Worm (Caenorhabditis elegans) whole organism, mixed stage, embryonic: ENCODE measurements around the gene F58B4.2.

Experiments
- bed-3 ChIP-seq: fragments of 200-800 bp; sonication (Bioruptor generic); optimal IDR thresholded peaks from 3 replicates; lab custom pipeline; 2018; ENCODE audit warnings: mild to moderate bottlenecking, missing genetic modification characterization, moderate library complexity, missing compliant biosample characterization
- ceh-43 ChIP-seq: fragments of 200-800 bp; sonication (Bioruptor generic); optimal IDR thresholded peaks from 2 replicates; lab custom pipeline; 2018; ENCODE audit warnings: mild to moderate bottlenecking, missing genetic modification characterization, moderate library complexity, missing compliant biosample characterization
- ceh-83 ChIP-seq: fragments of 200-800 bp; sonication (Bioruptor generic); optimal IDR thresholded peaks from 2 replicates; lab custom pipeline; 2018; ENCODE audit warnings: mild to moderate bottlenecking, missing genetic modification characterization, missing compliant biosample characterization
- elt-3 ChIP-seq: fragments of 150-350 bp; optimal IDR thresholded peaks from 2 replicates; lab custom pipeline; 2014; ENCODE audit warnings: missing biosample characterization, missing genetic modification characterization
- ham-2 ChIP-seq: fragments of 200-800 bp; sonication (Bioruptor generic); optimal IDR thresholded peaks from 2 replicates; lab custom pipeline; 2018; ENCODE audit warnings: mild to moderate bottlenecking, missing genetic modification characterization, missing compliant biosample characterization
- lsy-2 ChIP-seq: fragments of 150-350 bp; optimal IDR thresholded peaks from 2 replicates; lab custom pipeline; 2014; ENCODE audit warnings: missing biosample characterization, missing genetic modification characterization
- mep-1 ChIP-seq: fragments of 150-350 bp; optimal IDR thresholded peaks from 2 replicates; lab custom pipeline; 2017; ENCODE audit warnings: missing biosample characterization, missing genetic modification reagents, missing genetic modification characterization, inconsistent platforms
- nhr-76 ChIP-seq: sonication (generic microtip); optimal IDR thresholded peaks from 2 replicates; lab custom pipeline; 2017; ENCODE audit warnings: missing biosample characterization, missing genetic modification characterization
- pha-4 ChIP-seq: fragments of 150-350 bp; optimal IDR thresholded peaks from 2 replicates; lab custom pipeline; 2018; ENCODE audit warnings: missing biosample characterization, missing genetic modification reagents, missing genetic modification characterization
- snpc-4 ChIP-seq: fragments of 150-350 bp; optimal IDR thresholded peaks from 2 replicates; lab custom pipeline; 2014; ENCODE audit warnings: missing biosample characterization, missing genetic modification characterization
- sptf-1 ChIP-seq: sonication (generic microtip); optimal IDR thresholded peaks from 2 replicates; lab custom pipeline; 2017; ENCODE audit warnings: mild to moderate bottlenecking, missing genetic modification characterization, moderate library complexity, missing compliant biosample characterization
- unc-120 ChIP-seq: sonication (generic microtip); optimal IDR thresholded peaks from 2 replicates; lab custom pipeline; 2017; ENCODE audit warnings: missing genetic modification characterization, missing compliant biosample characterization; ENCODE audit not compliant: poor library complexity, severe bottlenecking
- unc-62 ChIP-seq: fragments of 150-350 bp; optimal IDR thresholded peaks from 2 replicates; lab custom pipeline; 2014; ENCODE audit warnings: missing biosample characterization, missing genetic modification reagents, missing genetic modification characterization
- zip-8 ChIP-seq: fragments of 150-350 bp; optimal IDR thresholded peaks from 2 replicates; lab custom pipeline; 2014; ENCODE audit warnings: missing biosample characterization, missing genetic modification characterization

ce11 chrV:10896706-10897105 is 21.6 kb downstream of the F58B4.2 start:
- TF ChIP-seq ceh-43, result no peak
- TF ChIP-seq mep-1 (tag; lab: Kevin White, UChicago), result no peak
- no peak for TF ChIP-seq pha-4 (tag; lab: Kevin White, UChicago)
- no peak for TF ChIP-seq sptf-1 (tag; lab: Kevin White, UChicago)
- TF ChIP-seq nhr-76 (tag; lab: Kevin White, UChicago), result no peak
- no peak for TF ChIP-seq zip-8 (tag; lab: Kevin White, UChicago)
- no peak for TF ChIP-seq ceh-83 (GFP tag; lab: Kevin White, UChicago)
- TF ChIP-seq bed-3, result no peak
- no peak for TF ChIP-seq ham-2 (GFP tag; lab: Kevin White, UChicago)
- TF ChIP-seq lsy-2 (tag; lab: Kevin White, UChicago), result no peak
- TF ChIP-seq unc-62 (GFP tag; lab: Kevin White, UChicago), result no peak
- TF ChIP-seq elt-3, result no peak
- no peak for TF ChIP-seq unc-120 (tag; lab: Kevin White, UChicago)
- no peak for TF ChIP-seq snpc-4 (tag; lab: Kevin White, UChicago)
